Worm (Caenorhabditis elegans) whole organism, L1 larva: ENCODE measurements around the gene Y75B8A.63.

ENCODE experiments used
- C04F5.9 ChIP-seq: sonication (generic microtip); optimal IDR thresholded peaks from 2 replicates; lab custom pipeline; 2016; ENCODE audit warnings: missing genetic modification characterization, missing compliant biosample characterization
- C16A3.4 ChIP-seq: fragments of 150-350 bp; optimal IDR thresholded peaks from 2 replicates; lab custom pipeline; 2014; ENCODE audit warnings: missing biosample characterization, missing genetic modification characterization
- C34B4.2 ChIP-seq: sonication (generic microtip); optimal IDR thresholded peaks from 2 replicates; lab custom pipeline; 2017; ENCODE audit warnings: mild to moderate bottlenecking, missing genetic modification characterization, missing compliant biosample characterization
- F16B12.6 ChIP-seq: fragments of 150-350 bp; optimal IDR thresholded peaks from 2 replicates; lab custom pipeline; 2014; ENCODE audit warnings: missing biosample characterization, missing genetic modification characterization
- ama-1 ChIP-seq: fragments of 150-350 bp; optimal IDR thresholded peaks from 2 replicates; lab custom pipeline; 2014
- ceh-63 ChIP-seq: fragments of 200-800 bp; sonication (Bioruptor generic); optimal IDR thresholded peaks from 2 replicates; lab custom pipeline; 2018; ENCODE audit warnings: mild to moderate bottlenecking, missing genetic modification characterization, missing compliant biosample characterization
- ceh-88 ChIP-seq: fragments of 200-800 bp; sonication (Bioruptor generic); IDR thresholded peaks from 2 replicates; pipeline ENCODE4 v1.3.6; 2022; ENCODE audit warnings: missing genetic modification characterization, missing compliant biosample characterization
- dpl-1 ChIP-seq, 3 experiments: fragments of 150-350 bp in 2 of 3; sonication (generic microtip) in 1 of 3; optimal IDR thresholded peaks; 2 replicates each; lab custom pipeline; 2014 to 2017; ENCODE audit warnings: missing biosample characterization in 3 of 3, missing genetic modification characterization in 3 of 3, missing genetic modification reagents in 3 of 3
- efl-1 ChIP-seq, 4 experiments: fragments of 150-350 bp; optimal IDR thresholded peaks in 3 of 4; peaks in 1 of 4; 1 replicate in 1 of 4; 2 replicates in 3 of 4; lab custom pipeline; 2014; ENCODE audit warnings: missing biosample characterization in 2 of 4, missing genetic modification characterization in 2 of 4, missing genetic modification reagents in 2 of 4
- efl-3 ChIP-seq: fragments of 200-800 bp; sonication (Bioruptor generic); optimal IDR thresholded peaks from 2 replicates; lab custom pipeline; 2018; ENCODE audit warnings: mild to moderate bottlenecking, missing genetic modification characterization, missing compliant biosample characterization
- egl-13 ChIP-seq: sonication (generic microtip); optimal IDR thresholded peaks from 2 replicates; lab custom pipeline; 2016; ENCODE audit warnings: missing genotype, missing genetic modification reagents, missing genetic modification characterization, missing compliant biosample characterization
- egl-27 ChIP-seq, 2 experiments: fragments of 150-350 bp in 1 of 2; sonication (generic microtip); optimal IDR thresholded peaks; 3 replicates each; lab custom pipeline; 2017 to 2018; ENCODE audit warnings: missing biosample characterization in 2 of 2, missing genetic modification characterization in 2 of 2, missing genetic modification reagents in 2 of 2
- elt-3 ChIP-seq, 6 experiments: fragments of 150-350 bp in 1 of 6; sonication (generic microtip); optimal IDR thresholded peaks; 2 replicates each; lab custom pipeline; 2017 to 2018; ENCODE audit warnings: missing biosample characterization in 6 of 6, missing genetic modification characterization in 6 of 6, inconsistent platforms in 1 of 6
- fos-1 ChIP-seq: fragments of 150-350 bp; optimal IDR thresholded peaks from 2 replicates; lab custom pipeline; 2014; ENCODE audit warnings: missing biosample characterization, missing genetic modification characterization
- grh-1 ChIP-seq: fragments of 200-800 bp; sonication (Bioruptor generic); IDR thresholded peaks from 2 replicates; pipeline ENCODE4 v1.3.6; 2022; ENCODE audit warnings: missing genetic modification reagents, missing genetic modification characterization, missing compliant biosample characterization
- hlh-17 ChIP-seq: fragments of 200-800 bp; sonication (Bioruptor generic); optimal IDR thresholded peaks from 2 replicates; lab custom pipeline; 2018; ENCODE audit warnings: missing genetic modification characterization, mild to moderate bottlenecking, missing compliant biosample characterization, moderate library complexity, borderline replicate concordance
- lin-14 ChIP-seq: fragments of 200-800 bp; sonication (Bioruptor generic); optimal IDR thresholded peaks from 2 replicates; lab custom pipeline; 2018; ENCODE audit warnings: mild to moderate bottlenecking, missing genetic modification characterization, moderate library complexity, missing compliant biosample characterization
- lin-15B ChIP-seq: fragments of 150-350 bp; sonication (generic microtip); optimal IDR thresholded peaks from 3 replicates; lab custom pipeline; 2014; ENCODE audit warnings: missing biosample characterization, missing genetic modification characterization
- lin-35 ChIP-seq, 2 experiments: fragments of 150-350 bp; optimal IDR thresholded peaks; 2 replicates each; lab custom pipeline; 2014; ENCODE audit warnings: missing biosample characterization in 2 of 2, missing genetic modification characterization in 2 of 2, missing genetic modification reagents in 2 of 2
- lir-3 ChIP-seq: sonication (generic microtip); optimal IDR thresholded peaks from 2 replicates; lab custom pipeline; 2016; ENCODE audit warnings: mild to moderate bottlenecking, missing genetic modification characterization, moderate library complexity, missing compliant biosample characterization; ENCODE audit not compliant: poor library complexity
- mef-2 ChIP-seq: fragments of 150-350 bp; optimal IDR thresholded peaks from 2 replicates; lab custom pipeline; 2014; ENCODE audit warnings: missing biosample characterization, missing genetic modification characterization
- nhr-11 ChIP-seq: fragments of 150-350 bp; optimal IDR thresholded peaks from 2 replicates; lab custom pipeline; 2014; ENCODE audit warnings: missing biosample characterization, missing genetic modification characterization
- nhr-19 ChIP-seq: fragments of 200-800 bp; sonication (Bioruptor generic); conservative IDR thresholded peaks from 2 replicates; pipeline ENCODE4 v1.3.6; 2022; ENCODE audit warnings: missing genetic modification characterization, missing compliant biosample characterization
- nhr-20 ChIP-seq: sonication (generic microtip); optimal IDR thresholded peaks from 2 replicates; lab custom pipeline; 2016; ENCODE audit warnings: mild to moderate bottlenecking, missing genetic modification characterization, missing compliant biosample characterization
- nhr-237 ChIP-seq: fragments of 150-350 bp; optimal IDR thresholded peaks from 2 replicates; lab custom pipeline; 2014; ENCODE audit warnings: missing biosample characterization, missing genetic modification characterization
- nhr-71 ChIP-seq: sonication (generic microtip); optimal IDR thresholded peaks from 2 replicates; lab custom pipeline; 2016; ENCODE audit warnings: mild to moderate bottlenecking, missing genetic modification characterization, moderate library complexity, missing compliant biosample characterization
- nhr-76 ChIP-seq: sonication (generic microtip); optimal IDR thresholded peaks from 2 replicates; lab custom pipeline; 2017; ENCODE audit warnings: missing biosample characterization, missing genetic modification characterization
- nhr-85 ChIP-seq: sonication (generic microtip); peaks from one replicate; lab custom pipeline; 2016; ENCODE audit warnings: missing genetic modification characterization, inconsistent platforms, missing compliant biosample characterization
- nhr-90 ChIP-seq: sonication (generic microtip); optimal IDR thresholded peaks from 2 replicates; lab custom pipeline; 2016; ENCODE audit warnings: mild to moderate bottlenecking, missing genetic modification characterization, missing compliant biosample characterization; ENCODE audit not compliant: poor library complexity
- pqm-1 ChIP-seq: sonication (generic microtip); optimal IDR thresholded peaks from 3 replicates; lab custom pipeline; 2017; ENCODE audit warnings: missing biosample characterization, missing genetic modification characterization
- rnt-1 ChIP-seq: sonication (generic microtip); optimal IDR thresholded peaks from 2 replicates; lab custom pipeline; 2016; ENCODE audit warnings: mild to moderate bottlenecking, missing genetic modification characterization, moderate library complexity, missing compliant biosample characterization
- skn-1 ChIP-seq: fragments of 150-350 bp; optimal IDR thresholded peaks from 2 replicates; lab custom pipeline; 2014; ENCODE audit warnings: missing biosample characterization, missing genetic modification characterization
- snpc-4 ChIP-seq: fragments of 150-350 bp; optimal IDR thresholded peaks from 2 replicates; lab custom pipeline; 2014; ENCODE audit warnings: missing biosample characterization, missing genetic modification characterization
- snu-23 ChIP-seq: sonication (generic microtip); optimal IDR thresholded peaks from 2 replicates; lab custom pipeline; 2016; ENCODE audit warnings: missing genetic modification characterization, missing compliant biosample characterization
- sup-37 ChIP-seq: fragments of 200-800 bp; sonication (Bioruptor generic); optimal IDR thresholded peaks from 2 replicates; lab custom pipeline; 2018; ENCODE audit warnings: mild to moderate bottlenecking, missing genetic modification characterization, missing compliant biosample characterization
- tlp-1 ChIP-seq: fragments of 150-350 bp; optimal IDR thresholded peaks from 2 replicates; lab custom pipeline; 2014; ENCODE audit warnings: missing biosample characterization, missing genetic modification characterization
- unc-130 ChIP-seq: fragments of 150-350 bp; optimal IDR thresholded peaks from 2 replicates; lab custom pipeline; 2017; ENCODE audit warnings: missing biosample characterization, missing genetic modification characterization, inconsistent platforms
- unc-62 ChIP-seq: fragments of 150-350 bp; optimal IDR thresholded peaks from 2 replicates; lab custom pipeline; 2014; ENCODE audit warnings: missing biosample characterization, missing genetic modification reagents, missing genetic modification characterization
- unc-98 ChIP-seq: fragments of 200-800 bp; sonication (Bioruptor generic); IDR thresholded peaks from 2 replicates; pipeline ENCODE4 v1.3.6; 2022; ENCODE audit warnings: missing genetic modification characterization, missing compliant biosample characterization
- zip-4 ChIP-seq: fragments of 200-800 bp; sonication (Bioruptor generic); optimal IDR thresholded peaks from 2 replicates; lab custom pipeline; 2018; ENCODE audit warnings: mild to moderate bottlenecking, missing genetic modification characterization, moderate library complexity, missing compliant biosample characterization
- ztf-11 ChIP-seq, 2 experiments: sonication (generic microtip); optimal IDR thresholded peaks; 2 replicates each; lab custom pipeline; 2016 to 2017; ENCODE audit warnings: missing genetic modification characterization in 2 of 2, missing biosample characterization in 1 of 2, missing compliant biosample characterization in 1 of 2
- ztf-4 ChIP-seq: fragments of 150-350 bp; optimal IDR thresholded peaks from 2 replicates; lab custom pipeline; 2014; ENCODE audit warnings: missing biosample characterization, missing genetic modification characterization

Gene Y75B8A.63

ce11 chrIII:12370011-12370506 lies 42.3 kb downstream of the Y75B8A.63 start, which contains the start of gene rpt-6 (continued):
- TF ChIP-seq unc-62 (GFP tag; lab: Kevin White, UChicago) (no peak), lin-14 (GFP tag; lab: Kevin White, UChicago) (no peak), fos-1 (no peak), nhr-90 (peak; percentile 47), snu-23 (GFP tag; lab: Kevin White, UChicago) (peak; percentile 78), C16A3.4 (tag; lab: Kevin White, UChicago) (peak; percentile 43), pqm-1 (tag; lab: Kevin White, UChicago) (no peak), mef-2 (tag; lab: Kevin White, UChicago) (no peak), C04F5.9 (no peak), elt-3 (tag; optimal IDR thresholded peaks at IDR 0.05; lab: Kevin White, UChicago) (peak in 1 of 6 experiments; percentile 41), grh-1 (GFP tag; lab: Robert Waterston, UW) (no peak), ceh-88 (no peak), ztf-11 (tag; optimal IDR thresholded peaks at IDR 0.05; lab: Kevin White, UChicago) (peak in 1 of 2 experiments; percentile 23), nhr-20 (tag; lab: Kevin White, UChicago) (peak; percentile 55), lin-15B (tag; lab: Kevin White, UChicago) (peak; percentile 18), sup-37 (GFP tag; lab: Kevin White, UChicago) (no peak), ama-1 (no peak), ztf-4 (tag; lab: Kevin White, UChicago) (no peak), hlh-17 (GFP tag; lab: Kevin White, UChicago) (no peak), snpc-4 (tag; lab: Kevin White, UChicago) (peak; percentile 33), F16B12.6 (peak; percentile 98), nhr-11 (no peak), nhr-85 (tag; lab: Kevin White, UChicago) (peak; percentile 72), zip-4 (GFP tag; lab: Kevin White, UChicago) (no peak), ceh-63 (GFP tag; lab: Kevin White, UChicago) (no peak), egl-27 (tag; optimal IDR thresholded peaks at IDR 0.05; lab: Kevin White, UChicago) (no peak), dpl-1 (GFP tag; optimal IDR thresholded peaks at IDR 0.05; lab: Kevin White, UChicago) (peak; percentile 55 to 77 (median 72)), skn-1 (tag; lab: Kevin White, UChicago) (peak; percentile 96), lin-35 (GFP tag; optimal IDR thresholded peaks at IDR 0.05; lab: Kevin White, UChicago) (peak; percentile 71 to 76), tlp-1 (tag; lab: Kevin White, UChicago) (no peak), egl-13 (no peak), unc-98 (GFP tag; lab: Robert Waterston, UW) (no peak), efl-3 (no peak), unc-130 (tag; lab: Kevin White, UChicago) (peak; percentile 89), rnt-1 (tag; lab: Kevin White, UChicago) (peak; percentile 71), nhr-237 (tag; lab: Kevin White, UChicago) (no peak), nhr-19 (GFP tag; lab: Robert Waterston, UW) (peak; percentile 49), efl-1 (optimal IDR thresholded peaks at IDR 0.05; lab: Kevin White, UChicago) (peak; percentile 68 to 80), efl-1 (GFP tag; optimal IDR thresholded peaks at IDR 0.05 in 1 of 2; lab: Kevin White, UChicago) (peak; percentile 78 to 97)
- TF ChIP-seq, all 84 proteins: peak for 33

- TF ChIP-seq efl-1 (optimal IDR thresholded peaks at IDR 0.05; lab: Kevin White, UChicago): no peak
- TF ChIP-seq efl-1 (GFP tag; optimal IDR thresholded peaks at IDR 0.05 in 1 of 2; lab: Kevin White, UChicago): peak in 1 of 2 experiments; percentile 21
- TF ChIP-seq fos-1: no peak
- TF ChIP-seq pqm-1 (tag; lab: Kevin White, UChicago): no peak
- no peak for TF ChIP-seq nhr-71
- TF ChIP-seq tlp-1 (tag; lab: Kevin White, UChicago): no peak
- no peak for TF ChIP-seq lir-3 (tag; lab: Kevin White, UChicago)
- TF ChIP-seq nhr-76 (tag; lab: Kevin White, UChicago): no peak
- no peak for TF ChIP-seq C34B4.2
Measured at ce11 chrIII:12372080-12373065, 44.6 kb downstream of the Y75B8A.63 start.
